Worm (Caenorhabditis elegans): ENCODE data around the gene gst-16.

gst-16 gene

DNA sequence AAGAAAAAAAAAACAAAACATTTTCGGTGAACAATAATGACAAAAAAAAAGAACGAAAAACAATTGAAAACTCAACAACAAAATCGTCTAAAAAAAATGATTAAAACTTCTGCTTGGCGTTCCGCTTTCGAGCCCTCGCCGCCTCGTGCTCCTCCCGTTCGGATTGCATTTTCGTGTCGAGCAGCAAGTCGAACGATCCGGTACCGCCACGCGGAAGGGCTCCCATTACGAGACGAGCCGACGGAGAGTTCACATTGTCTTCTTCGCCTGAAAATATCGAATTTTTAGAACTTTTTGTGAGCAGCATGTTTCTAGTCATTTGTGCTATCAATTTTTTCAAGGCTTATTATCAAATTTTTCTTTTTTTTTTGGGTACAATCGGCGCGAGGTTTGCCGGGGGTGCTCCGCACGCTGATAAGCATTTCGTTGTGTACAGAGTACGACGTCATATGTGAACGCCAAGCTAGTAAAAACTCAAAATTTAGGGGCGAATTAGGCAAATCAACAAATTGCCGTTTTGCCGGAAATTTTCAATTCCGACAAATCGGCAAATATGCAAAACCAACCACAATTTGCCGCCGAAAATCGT, 46.6 kb upstream of the gst-16 start:
- TF ChIP-seq dox-1 (GFP tag; IDR thresholded peaks at IDR 0.05): 0 out of 2 replicates have a peak, but pooled peaks have one; percentile 26
- TF ChIP-seq lag-1 (GFP tag; IDR thresholded peaks at IDR 0.05): no peak
- TF ChIP-seq ceh-91 (GFP tag; IDR thresholded peaks at IDR 0.05): no peak
- no peak for TF ChIP-seq repo-1 (tag; optimal IDR thresholded peaks at IDR 0.05)
- no peak for TF ChIP-seq lin-26 (GFP tag; IDR thresholded peaks at IDR 0.05)
- peak; percentile 21 for TF ChIP-seq atf-7 (tag; optimal IDR thresholded peaks at IDR 0.05)
- TF ChIP-seq F55B11.4 (tag; optimal IDR thresholded peaks at IDR 0.05; ENCODE audit: borderline replicate concordance, insufficient read depth): no peak
- TF ChIP-seq ztf-3 (GFP tag; optimal IDR thresholded peaks at IDR 0.05): no peak
- no peak for TF ChIP-seq attf-3 (GFP tag; conservative IDR thresholded peaks at IDR 0.05)
- no peak for TF ChIP-seq B0035.1 (tag; optimal IDR thresholded peaks at IDR 0.05)
- no peak for TF ChIP-seq snpc-4 (GFP tag; optimal IDR thresholded peaks at IDR 0.05)
- TF ChIP-seq snpc-4 (tag; optimal IDR thresholded peaks at IDR 0.05): no peak
- no peak for TF ChIP-seq F39B2.1 (GFP tag; IDR thresholded peaks at IDR 0.05)
- no peak for TF ChIP-seq chd-7 (tag; optimal IDR thresholded peaks at IDR 0.05)
- TF ChIP-seq nfyb-1 (GFP tag; IDR thresholded peaks at IDR 0.05): no peak
- peak; percentile 64 for TF ChIP-seq zfh-2 (GFP tag; conservative IDR thresholded peaks at IDR 0.05)
- TF ChIP-seq nhr-80 (tag; optimal IDR thresholded peaks at IDR 0.05): peak; percentile 86
- TF ChIP-seq cebp-2 (GFP tag; IDR thresholded peaks at IDR 0.05): no peak

DNA sequence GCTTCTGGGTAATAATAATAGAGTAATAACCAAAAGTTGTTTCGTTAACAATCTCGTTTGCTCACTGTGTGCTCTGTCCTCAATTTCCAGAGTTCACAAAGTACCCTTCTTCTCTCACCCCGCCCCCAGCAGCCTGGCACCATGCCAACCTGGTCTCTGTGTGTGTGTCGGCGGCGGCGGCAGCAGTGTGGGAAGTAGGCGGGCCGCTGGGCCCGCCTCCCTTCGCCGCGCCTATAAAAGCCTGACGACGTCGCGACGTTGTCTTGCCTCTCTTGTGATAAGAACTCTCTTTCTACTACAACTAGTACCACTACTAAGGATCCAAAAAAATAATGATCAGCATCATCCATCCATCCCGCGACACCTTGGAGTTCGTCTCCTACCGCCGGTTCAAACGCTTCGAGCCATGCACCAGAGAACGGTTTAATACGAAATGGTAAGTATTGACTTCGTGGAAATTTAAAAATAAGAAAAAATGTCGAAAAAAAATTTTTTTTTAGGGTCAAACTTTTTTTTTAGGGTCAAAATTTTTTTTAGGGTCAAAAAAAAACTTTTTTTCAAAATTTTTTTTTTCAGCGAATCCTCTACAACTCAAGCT, 44.7 kb upstream of the gst-16 start, which contains the start of gene C31C9.7:
C31C9.7 (plus strand) TSS at position 261 of the 598 bp plus-strand sequence.
- TF ChIP-seq B0019.2 (GFP tag; conservative IDR thresholded peaks at IDR 0.05): 0 out of 2 replicates have a peak, but pooled peaks have one; percentile 25
- TF ChIP-seq madf-10 (tag; optimal IDR thresholded peaks at IDR 0.05): peak; percentile 25
- TF ChIP-seq zfh-2 (GFP tag; conservative IDR thresholded peaks at IDR 0.05): peak; percentile 86
- TF ChIP-seq ceh-27 (GFP tag; optimal IDR thresholded peaks at IDR 0.05): no peak
- TF ChIP-seq Y53G8AR.9 (GFP tag; conservative IDR thresholded peaks at IDR 0.05): no peak
- TF ChIP-seq mcd-1 (GFP tag; IDR thresholded peaks at IDR 0.05): peak; percentile 12; the same call in 1 of the 2 replicates
- TF ChIP-seq dox-1 (GFP tag; IDR thresholded peaks at IDR 0.05): peak; percentile 28; the same call in 1 of the 2 replicates
- no peak for TF ChIP-seq dpff-1 (tag; optimal IDR thresholded peaks at IDR 0.05)
- TF ChIP-seq T26A5.8 (tag; optimal IDR thresholded peaks at IDR 0.05): no peak
- no peak for TF ChIP-seq die-1 (tag; optimal IDR thresholded peaks at IDR 0.05)
- no peak for TF ChIP-seq C06A6.2 (GFP tag; conservative IDR thresholded peaks at IDR 0.05)
- TF ChIP-seq F10E7.11 (tag; optimal IDR thresholded peaks at IDR 0.05): no peak
- TF ChIP-seq let-526 (GFP tag; IDR thresholded peaks at IDR 0.05): no peak
- no peak for TF ChIP-seq zim-3 (tag; optimal IDR thresholded peaks at IDR 0.05)
- TF ChIP-seq Y53F4B.3 (GFP tag; IDR thresholded peaks at IDR 0.05): no peak
- peak; percentile 36; the same call in 1 of the 2 replicates for TF ChIP-seq B0336.3 (GFP tag; IDR thresholded peaks at IDR 0.05)
- 0 out of 2 replicates have a peak, but pooled peaks have one; percentile 46 for TF ChIP-seq lin-26 (GFP tag; IDR thresholded peaks at IDR 0.05)
- TF ChIP-seq mel-28 (tag; optimal IDR thresholded peaks at IDR 0.05; ENCODE audit: borderline replicate concordance): no peak
- peak; percentile 64 for TF ChIP-seq nhr-80 (tag; optimal IDR thresholded peaks at IDR 0.05)
- TF ChIP-seq tbp1 (GFP tag; optimal IDR thresholded peaks at IDR 0.05): peak; percentile 5
- peak; percentile 76 for TF ChIP-seq ama-1 (optimal IDR thresholded peaks at IDR 0.05)
- TF ChIP-seq ama-1 (GFP tag; optimal IDR thresholded peaks at IDR 0.05): no peak
- no peak for TF ChIP-seq lsy-27 (tag; optimal IDR thresholded peaks at IDR 0.05; ENCODE audit: borderline replicate concordance, insufficient read depth)
- no peak for TF ChIP-seq lin-54 (GFP tag; optimal IDR thresholded peaks at IDR 0.05)
- TF ChIP-seq F57A8.1 (GFP tag; optimal IDR thresholded peaks at IDR 0.05): no peak
- TF ChIP-seq egrh-3 (GFP tag; IDR thresholded peaks at IDR 0.05): peak; percentile 83; the same call in 1 of the 2 replicates
- TF ChIP-seq nfyb-1 (GFP tag; IDR thresholded peaks at IDR 0.05): no peak
